Fruit fly (Drosophila melanogaster): Measurements from ENCODE around the gene CG11786.

The CG11786 gene

DNA sequence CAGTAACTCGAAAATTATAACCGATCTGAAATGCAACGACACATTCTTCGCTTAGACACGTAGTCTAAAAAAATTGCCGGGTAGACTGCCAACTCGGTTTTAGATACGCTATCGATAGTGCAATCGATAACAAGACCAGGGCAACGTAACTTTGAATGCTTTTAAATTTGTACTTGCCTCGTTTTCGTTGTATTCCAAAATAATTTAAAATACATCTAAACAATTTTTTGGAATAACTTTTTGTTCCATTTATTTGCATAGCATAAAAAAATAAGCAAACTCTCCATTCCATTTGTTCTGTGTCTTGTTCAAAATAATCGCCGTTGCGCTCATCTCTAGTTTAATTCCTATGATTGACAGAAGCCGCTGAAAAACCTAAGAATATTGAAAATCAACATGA is 23.4 kb downstream of the CG11786 start, which contains the start of the genes Stt3B and CG11839:
TSS of gene Stt3B (minus strand) at position 69 of the 400 bp plus-strand sequence.
TSS of gene CG11839 (plus strand) at position 359 of the 400 bp plus-strand sequence.
- TF ChIP-seq GATAd (GFP tag; optimal IDR thresholded peaks at IDR 0.05), result no peak
- TF ChIP-seq woc (GFP tag; optimal IDR thresholded peaks at IDR 0.05), result peak; percentile 87
- peak; percentile 59 for TF ChIP-seq sv (GFP tag; optimal IDR thresholded peaks at IDR 0.05)
- TF ChIP-seq dl (GFP tag; optimal IDR thresholded peaks at IDR 0.05; ENCODE audit: insufficient read depth in 1 of 2, partially characterized antibody in 2 of 2), result no peak
- TF ChIP-seq tai (GFP tag; optimal IDR thresholded peaks at IDR 0.05), result no peak
- TF ChIP-seq brk (GFP tag; optimal IDR thresholded peaks at IDR 0.05), result no peak
- TF ChIP-seq CrebA (GFP tag; optimal IDR thresholded peaks at IDR 0.05; ENCODE audit: borderline replicate concordance), result no peak
- TF ChIP-seq OdsH (GFP tag; optimal IDR thresholded peaks at IDR 0.05), result peak; percentile 75
- peak; percentile 61 for TF ChIP-seq psq (GFP tag; optimal IDR thresholded peaks at IDR 0.05)
- peak; percentile 89 for TF ChIP-seq Hnf4 (GFP tag; optimal IDR thresholded peaks at IDR 0.05)
- TF ChIP-seq Jra (GFP tag; optimal IDR thresholded peaks at IDR 0.05), result peak; percentile 91
- TF ChIP-seq CG9705 (GFP tag; optimal IDR thresholded peaks at IDR 0.05), result peak; percentile 60
- no peak for TF ChIP-seq jim (GFP tag; optimal IDR thresholded peaks at IDR 0.05)
- TF ChIP-seq Hr83 (GFP tag; optimal IDR thresholded peaks at IDR 0.05; ENCODE audit: poor library complexity, severe bottlenecking), result peak; percentile 29
- TF ChIP-seq Dif (GFP tag; optimal IDR thresholded peaks at IDR 0.05; ENCODE audit: partially characterized antibody), result no peak
- no peak for TF ChIP-seq rgr (GFP tag; optimal IDR thresholded peaks at IDR 0.05)
- TF ChIP-seq h (GFP tag; optimal IDR thresholded peaks at IDR 0.05), result peak; percentile 85
- peak; percentile 2 for TF ChIP-seq sage (GFP tag; optimal IDR thresholded peaks at IDR 0.05)
- no peak for TF ChIP-seq Abd-B (GFP tag; optimal IDR thresholded peaks at IDR 0.05)
- TF ChIP-seq dmrt93B (GFP tag; optimal IDR thresholded peaks at IDR 0.05), result no peak
- no peak for TF ChIP-seq Sp1 (GFP tag; optimal IDR thresholded peaks at IDR 0.05)
- no peak for TF ChIP-seq Rel (GFP tag; optimal IDR thresholded peaks at IDR 0.05)
- TF ChIP-seq Rel (tag; optimal IDR thresholded peaks at IDR 0.05), result peak; percentile 61
- TF ChIP-seq Hr78 (GFP tag; optimal IDR thresholded peaks at IDR 0.05), result no peak
- no peak for TF ChIP-seq pan (optimal IDR thresholded peaks at IDR 0.05)
- peak; percentile 1 for TF ChIP-seq CG32264 (GFP tag; optimal IDR thresholded peaks at IDR 0.05)
- TF ChIP-seq foxo (GFP tag; optimal IDR thresholded peaks at IDR 0.05), result peak in 1 of 2 experiments; percentile 84
- peak; percentile 83 for TF ChIP-seq HLH106 (tag; optimal IDR thresholded peaks at IDR 0.05)
- no peak for TF ChIP-seq lola (GFP tag; optimal IDR thresholded peaks at IDR 0.05)
- peak; percentile 78 for TF ChIP-seq ey (GFP tag; optimal IDR thresholded peaks at IDR 0.05)
- peak; percentile 84 for TF ChIP-seq dsf (GFP tag; optimal IDR thresholded peaks at IDR 0.05; ENCODE audit: borderline replicate concordance)

DNA sequence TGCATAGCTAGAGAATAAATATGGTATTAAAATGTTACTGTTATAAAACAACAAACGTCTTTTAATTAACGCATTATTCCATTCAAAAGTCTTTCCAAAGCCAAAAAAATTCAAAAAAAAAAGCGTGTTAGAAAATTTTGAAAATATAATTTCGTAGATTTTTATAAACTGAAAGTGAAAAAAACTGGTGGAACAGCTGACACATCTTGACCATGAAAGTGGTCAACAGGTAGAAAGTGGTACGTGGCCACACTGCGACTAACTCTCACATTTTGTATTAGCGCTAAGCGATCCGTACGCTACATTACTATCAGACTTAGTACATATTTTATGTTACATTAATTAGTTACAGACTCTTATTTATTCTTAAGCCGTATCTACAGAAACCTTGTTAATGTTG is 24.7 kb downstream of the CG11786 start, which contains the start of gene CG11836:
TSS of gene CG11836 (plus strand) at position 256 of the 400 bp plus-strand sequence.
- TF ChIP-seq jim (GFP tag; optimal IDR thresholded peaks at IDR 0.05) (no peak), usp (GFP tag; optimal IDR thresholded peaks at IDR 0.05) (no peak), Rel (GFP tag; optimal IDR thresholded peaks at IDR 0.05) (no peak), Rel (tag; optimal IDR thresholded peaks at IDR 0.05) (no peak), psq (GFP tag; optimal IDR thresholded peaks at IDR 0.05) (no peak), Dfd (GFP tag; optimal IDR thresholded peaks at IDR 0.05) (no peak), tai (GFP tag; optimal IDR thresholded peaks at IDR 0.05) (no peak), lola (GFP tag; optimal IDR thresholded peaks at IDR 0.05) (no peak), CrebA (GFP tag; optimal IDR thresholded peaks at IDR 0.05; ENCODE audit: borderline replicate concordance) (no peak), dl (GFP tag; optimal IDR thresholded peaks at IDR 0.05; ENCODE audit: insufficient read depth in 1 of 2, partially characterized antibody in 2 of 2) (no peak), dmrt93B (GFP tag; optimal IDR thresholded peaks at IDR 0.05) (no peak), Hr83 (GFP tag; optimal IDR thresholded peaks at IDR 0.05; ENCODE audit: poor library complexity, severe bottlenecking) (no peak), fru (GFP tag; optimal IDR thresholded peaks at IDR 0.05) (no peak), foxo (GFP tag; optimal IDR thresholded peaks at IDR 0.05) (no peak), woc (GFP tag; optimal IDR thresholded peaks at IDR 0.05) (no peak), N (GFP tag; optimal IDR thresholded peaks at IDR 0.05) (no peak)

DNA sequence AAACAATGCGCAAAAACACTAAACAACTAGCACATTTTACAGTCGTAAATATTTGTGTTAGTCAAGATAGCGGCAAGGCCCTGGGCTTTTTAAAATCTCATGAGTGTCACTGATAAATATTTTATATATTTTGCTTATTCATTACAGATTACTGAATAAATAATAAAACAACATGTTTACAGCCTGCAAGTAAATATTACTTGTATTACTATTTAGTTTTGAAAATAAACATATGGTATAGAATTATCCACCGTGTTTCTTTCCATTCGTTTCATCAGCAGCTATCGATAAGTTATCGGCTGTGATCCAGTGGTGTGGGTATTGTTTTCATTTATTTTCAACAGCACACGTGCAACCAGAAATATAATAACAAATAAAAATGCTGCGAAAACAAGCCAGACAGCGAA is 28.4 kb downstream of the CG11786 start, which contains the start of the genes shams and CG11920:
TSS of gene shams (minus strand) at position 50 of the 407 bp plus-strand sequence.
TSS of gene CG11920 (plus strand) at position 320 of the 407 bp plus-strand sequence.
- peak; percentile 47 for TF ChIP-seq Myc (optimal IDR thresholded peaks at IDR 0.05)
- TF ChIP-seq usp (GFP tag; optimal IDR thresholded peaks at IDR 0.05), result no peak
- TF ChIP-seq Rel (GFP tag; optimal IDR thresholded peaks at IDR 0.05), result no peak
- peak; percentile 17 for TF ChIP-seq Rel (tag; optimal IDR thresholded peaks at IDR 0.05)
- peak; percentile 73 for TF ChIP-seq brk (GFP tag; optimal IDR thresholded peaks at IDR 0.05)
- peak; percentile 55 for TF ChIP-seq woc (GFP tag; optimal IDR thresholded peaks at IDR 0.05)
- TF ChIP-seq OdsH (GFP tag; optimal IDR thresholded peaks at IDR 0.05), result peak; percentile 25
- no peak for TF ChIP-seq fru (GFP tag; optimal IDR thresholded peaks at IDR 0.05)
- no peak for TF ChIP-seq Dif (GFP tag; optimal IDR thresholded peaks at IDR 0.05; ENCODE audit: partially characterized antibody)
- TF ChIP-seq psq (GFP tag; optimal IDR thresholded peaks at IDR 0.05), result no peak
- peak; percentile 20 for TF ChIP-seq Hnf4 (GFP tag; optimal IDR thresholded peaks at IDR 0.05)
- no peak for TF ChIP-seq h (GFP tag; optimal IDR thresholded peaks at IDR 0.05)
- TF ChIP-seq HLH106 (tag; optimal IDR thresholded peaks at IDR 0.05), result peak; percentile 17
- no peak for TF ChIP-seq jim (GFP tag; optimal IDR thresholded peaks at IDR 0.05)
- TF ChIP-seq Jra (GFP tag; optimal IDR thresholded peaks at IDR 0.05), result peak; percentile 13
